Worm (Caenorhabditis elegans): ENCODE results near the gene T27F7.12.

- no peak for TF ChIP-seq elt-3 (tag; optimal IDR thresholded peaks at IDR 0.05)
- TF ChIP-seq unc-62 (GFP tag; optimal IDR thresholded peaks at IDR 0.05), result no peak
- no peak for TF ChIP-seq ham-2 (GFP tag; optimal IDR thresholded peaks at IDR 0.05)
- TF ChIP-seq ces-1 (GFP tag; optimal IDR thresholded peaks at IDR 0.05), result no peak
- TF ChIP-seq pha-4 (tag; optimal IDR thresholded peaks at IDR 0.05), result no peak
- TF ChIP-seq sem-2 (GFP tag; optimal IDR thresholded peaks at IDR 0.05), result no peak
- no peak for TF ChIP-seq M03D4.4 (tag; optimal IDR thresholded peaks at IDR 0.05)
- TF ChIP-seq nhr-28 (tag; optimal IDR thresholded peaks at IDR 0.05), result no peak
- no peak for TF ChIP-seq ztf-11 (tag; optimal IDR thresholded peaks at IDR 0.05)
- TF ChIP-seq elt-1 (tag; optimal IDR thresholded peaks at IDR 0.05; ENCODE audit: borderline replicate concordance, insufficient read depth), result no peak
- TF ChIP-seq lsy-2 (tag; optimal IDR thresholded peaks at IDR 0.05), result no peak
Measured at ce11 chrII:5036128-5036527, 46.2 kb downstream of the T27F7.12 start, which contains the start of gene lrr-1.

All from whole organism, mixed stage, embryonic.